Fruit fly (Drosophila melanogaster) Kc167 (cell line): Measurements from ENCODE around the gene Met75Cb.
"Not testable (repeated sequence)": the region's sequence is repeated elsewhere in the genome, so short reads cannot be mapped to it uniquely, and the experiment has no call there.

Experiments
- Myc ChIP-seq: fragments of >200 bp; optimal IDR thresholded peaks from 2 replicates; lab custom pipeline; 2017; ENCODE audit warnings: missing external identifiers
- Sin3A ChIP-seq: fragments of >200 bp; optimal IDR thresholded peaks from 2 replicates; lab custom pipeline; 2018; ENCODE audit warnings: missing external identifiers
- h ChIP-seq: fragments of >200 bp; optimal IDR thresholded peaks from 3 replicates; lab custom pipeline; 2018; ENCODE audit warnings: missing external identifiers
- insv ChIP-seq: fragments of >200 bp; optimal IDR thresholded peaks from 3 replicates; lab custom pipeline; 2018; ENCODE audit warnings: missing external identifiers
- psq ChIP-seq: fragments of >200 bp; optimal IDR thresholded peaks from 2 replicates; lab custom pipeline; 2017; ENCODE audit warnings: missing external identifiers
- ttk ChIP-seq: sonication (Bioruptor generic); optimal IDR thresholded peaks from 2 replicates; lab custom pipeline; 2017; ENCODE audit warnings: missing external identifiers

Met75Cb gene

DNA sequence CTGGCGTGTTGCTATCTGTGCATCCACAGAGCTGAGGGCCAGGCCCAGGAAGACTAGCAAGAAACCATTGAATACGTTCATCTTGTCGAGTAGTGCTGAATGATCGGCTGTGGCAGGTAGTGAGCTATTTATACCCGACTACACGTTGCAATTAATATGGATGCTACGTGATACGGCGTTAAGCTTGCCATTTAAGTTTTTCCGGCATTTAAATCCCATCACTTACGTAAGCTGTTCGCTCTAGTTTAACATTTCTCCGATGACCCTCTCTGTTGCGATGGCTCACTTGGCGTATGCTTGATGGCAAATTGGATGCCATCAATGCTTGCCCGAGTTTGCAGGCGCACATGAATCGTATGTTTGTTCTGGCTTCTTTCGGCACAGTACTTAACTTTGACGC, at the start of gene Met75Cb:
Gene Met75Cb (minus strand): TSS at position 101 of the 400 bp plus-strand sequence.
- not testable (repeated sequence) for TF ChIP-seq insv; h; ttk (lab: Kevin White, UChicago)

DNA sequence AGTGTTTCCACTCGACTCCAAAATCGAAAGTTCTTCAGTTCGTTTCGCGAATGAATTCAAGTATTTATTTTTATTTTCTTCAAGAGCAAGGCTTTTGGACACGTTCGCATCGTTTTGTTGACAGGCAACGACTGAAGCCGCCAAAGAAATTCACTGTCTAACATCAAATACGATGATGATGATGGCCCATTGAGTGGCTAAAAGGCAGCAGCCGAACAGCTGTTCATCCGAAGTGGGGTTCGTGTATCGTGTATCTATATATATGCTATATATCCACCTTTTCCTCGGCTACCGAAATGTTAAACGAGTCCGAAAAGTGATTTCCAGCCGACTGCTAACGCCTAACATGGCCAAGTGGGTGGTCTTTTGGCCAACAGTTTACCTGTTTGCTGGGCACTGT, 33.0 kb upstream of the Met75Cb start, which contains the start of gene AstC-R2:
Gene AstC-R2 (minus strand): TSS at position 133 of the 400 bp plus-strand sequence.
- TF ChIP-seq Sin3A (lab: Kevin White, UChicago) (no peak), psq (lab: Kevin White, UChicago) (no peak), h (no peak), Myc (lab: Kevin White, UChicago) (no peak), insv (no peak)

DNA sequence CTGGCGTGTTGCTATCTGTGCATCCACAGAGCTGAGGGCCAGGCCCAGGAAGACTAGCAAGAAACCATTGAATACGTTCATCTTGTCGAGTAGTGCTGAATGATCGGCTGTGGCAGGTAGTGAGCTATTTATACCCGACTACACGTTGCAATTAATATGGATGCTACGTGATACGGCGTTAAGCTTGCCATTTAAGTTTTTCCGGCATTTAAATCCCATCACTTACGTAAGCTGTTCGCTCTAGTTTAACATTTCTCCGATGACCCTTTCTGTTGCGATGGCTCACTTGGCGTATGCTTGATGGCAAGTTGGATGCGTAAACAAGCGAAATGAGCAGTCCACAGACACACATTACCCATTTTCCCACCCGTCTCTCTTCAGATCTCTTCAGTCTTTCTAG, 2.9 kb upstream of the Met75Cb start, which contains the start of gene Met75Ca:
Gene Met75Ca (minus strand): TSS at position 101 of the 400 bp plus-strand sequence.
- TF ChIP-seq Myc (lab: Kevin White, UChicago); Sin3A (lab: Kevin White, UChicago); h: not testable (repeated sequence)

DNA sequence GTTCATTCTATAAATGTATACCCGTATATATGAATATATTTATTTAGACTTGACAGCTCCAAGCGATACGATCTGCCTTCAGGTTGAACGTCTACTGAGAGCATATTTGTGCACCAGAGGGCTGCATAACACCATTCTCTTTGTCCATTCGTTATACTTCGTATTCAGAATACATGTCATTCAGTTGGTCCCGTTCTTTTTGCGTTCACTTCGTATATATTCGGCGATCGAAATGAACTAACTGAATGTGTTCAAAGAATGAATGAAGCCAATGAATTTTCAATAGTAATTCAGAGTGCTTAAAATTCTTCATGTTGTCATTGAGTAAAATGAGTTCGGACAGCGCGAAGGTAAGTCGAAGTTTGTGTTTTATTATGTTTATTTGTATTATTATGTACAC, 6.4 kb downstream of the Met75Cb start, which contains the start of gene CG4306:
Gene CG4306 (minus strand): TSS at position 101 of the 400 bp plus-strand sequence.
- no peak for TF ChIP-seq Sin3A (lab: Kevin White, UChicago)
- TF ChIP-seq ttk (lab: Kevin White, UChicago), result no peak
- TF ChIP-seq psq (lab: Kevin White, UChicago), result no peak
- TF ChIP-seq h, result no peak
- TF ChIP-seq Myc (lab: Kevin White, UChicago), result no peak
- TF ChIP-seq insv, result no peak

DNA sequence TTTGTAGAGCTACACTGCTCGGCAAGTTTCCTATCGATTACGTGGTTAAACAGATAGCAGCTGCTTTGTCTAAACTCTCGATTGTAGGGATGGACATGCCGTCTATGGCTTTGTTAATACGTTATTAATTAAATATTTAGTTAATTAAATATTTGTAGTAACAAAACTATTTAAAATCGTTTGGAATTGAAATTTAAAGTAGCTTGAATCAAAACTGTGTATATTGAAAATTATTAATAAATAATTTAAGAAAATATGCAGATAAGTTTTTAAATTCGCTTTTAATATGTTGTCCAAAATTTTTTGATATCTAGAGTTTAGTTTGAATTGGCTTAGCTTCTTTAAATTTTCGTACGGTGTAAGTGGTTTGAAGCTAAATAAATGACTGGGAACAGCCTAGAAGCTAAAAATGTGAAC, 8.4 kb downstream of the Met75Cb start, which contains the start of gene CG32196:
Gene CG32196 (minus strand): TSS at position 38 of the 417 bp plus-strand sequence.
- TF ChIP-seq psq (lab: Kevin White, UChicago) (no peak), insv (no peak), h (no peak), Myc (lab: Kevin White, UChicago) (no peak)

DNA sequence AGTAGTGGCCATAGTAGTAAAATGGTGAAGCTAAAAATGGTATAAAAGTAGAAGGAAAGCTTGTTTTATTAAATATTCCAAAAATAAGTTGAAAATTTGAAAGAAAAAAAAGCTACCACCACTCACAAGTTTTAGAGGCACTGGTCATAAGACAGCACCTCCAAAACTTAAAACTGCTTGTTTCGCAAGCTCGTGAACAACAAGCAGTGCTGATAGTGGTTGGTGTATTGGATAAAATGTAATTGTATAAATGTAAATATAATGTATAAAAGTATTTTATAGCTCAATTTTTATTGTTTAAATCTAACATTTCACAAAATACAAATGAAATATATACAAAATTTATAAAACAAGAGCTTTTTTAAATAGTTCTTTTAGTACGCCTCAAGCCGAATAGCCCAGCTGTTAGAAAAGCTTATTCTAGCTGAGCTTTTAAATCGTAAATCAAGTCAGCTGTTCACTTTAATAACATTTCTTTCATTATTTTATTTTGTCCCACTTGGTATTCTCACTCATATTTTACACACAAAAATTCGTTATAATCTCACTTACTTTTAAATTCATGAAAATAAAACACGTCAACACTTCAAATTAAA, 9.0 kb downstream of the Met75Cb start:
- TF ChIP-seq ttk (lab: Kevin White, UChicago) (no peak), Sin3A (lab: Kevin White, UChicago) (no peak), Myc (lab: Kevin White, UChicago) (no peak), insv (no peak), psq (lab: Kevin White, UChicago) (no peak), h (no peak)

DNA sequence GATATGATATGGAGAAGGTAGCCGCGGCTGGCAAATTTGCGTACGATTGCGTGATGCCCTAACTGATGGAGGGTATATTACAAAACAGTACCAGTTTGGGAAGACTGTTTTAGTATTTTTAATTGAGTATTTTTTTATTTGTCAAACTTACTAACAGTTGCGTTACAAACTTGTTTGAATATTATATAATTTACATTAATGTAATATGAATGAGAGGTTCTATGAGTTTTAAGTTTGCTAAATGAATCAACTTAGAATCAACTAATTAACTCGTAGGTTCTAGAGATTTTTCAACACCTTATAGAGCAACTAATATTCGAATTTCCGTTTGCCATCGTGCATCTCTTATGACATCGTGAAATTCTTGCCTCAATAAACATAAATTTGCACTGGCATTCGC, 19.7 kb downstream of the Met75Cb start:
- TF ChIP-seq ttk (lab: Kevin White, UChicago) (no peak), insv (no peak), psq (lab: Kevin White, UChicago) (no peak)

DNA sequence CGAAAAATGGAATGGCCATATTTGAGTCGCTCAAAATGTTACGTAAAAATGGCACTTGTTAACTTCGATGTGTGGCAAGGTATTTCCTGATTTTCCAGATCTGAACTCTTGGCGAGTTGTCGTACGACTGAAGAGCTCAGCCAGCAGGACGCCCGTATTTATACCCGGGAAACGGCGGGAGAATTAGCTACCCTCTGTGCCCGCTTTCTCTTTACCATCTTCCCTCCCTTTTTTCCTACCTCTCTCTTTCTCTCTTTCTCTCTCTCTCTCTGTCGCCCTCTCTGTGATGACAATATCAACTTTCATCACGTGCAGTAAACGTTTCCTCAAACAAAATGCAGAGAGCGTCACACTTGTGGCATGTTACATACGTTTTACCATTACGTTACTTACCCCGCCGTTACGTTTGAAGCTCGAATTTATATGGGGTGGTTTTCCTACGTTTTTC, 29.6 kb downstream of the Met75Cb start, which contains the start of gene skl:
Gene skl (minus strand): TSS at position 134 of the 448 bp plus-strand sequence.
- no peak for TF ChIP-seq h
- no peak for TF ChIP-seq psq (lab: Kevin White, UChicago)

DNA sequence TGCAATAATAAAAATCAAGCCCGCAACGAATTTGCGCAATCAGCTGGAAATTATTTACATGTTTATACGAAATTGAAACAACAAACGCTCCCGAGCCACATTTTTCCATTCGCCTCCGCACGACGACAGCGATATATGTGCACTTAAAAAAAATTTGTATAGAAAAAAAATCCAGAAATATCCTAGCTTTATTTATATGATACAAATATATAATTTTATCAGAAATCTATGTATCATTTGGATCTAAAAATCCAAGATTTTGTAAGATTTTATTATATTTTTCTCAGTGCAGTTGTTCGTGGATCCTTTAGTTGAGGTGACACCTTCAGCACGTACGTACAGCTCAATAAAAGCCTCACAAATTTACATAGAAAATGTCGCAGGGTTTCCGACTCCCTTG, 38.8 kb downstream of the Met75Cb start:
- TF ChIP-seq h (no peak), Sin3A (lab: Kevin White, UChicago) (no peak), Myc (lab: Kevin White, UChicago) (no peak), insv (no peak), psq (lab: Kevin White, UChicago) (no peak), ttk (lab: Kevin White, UChicago) (no peak)

DNA sequence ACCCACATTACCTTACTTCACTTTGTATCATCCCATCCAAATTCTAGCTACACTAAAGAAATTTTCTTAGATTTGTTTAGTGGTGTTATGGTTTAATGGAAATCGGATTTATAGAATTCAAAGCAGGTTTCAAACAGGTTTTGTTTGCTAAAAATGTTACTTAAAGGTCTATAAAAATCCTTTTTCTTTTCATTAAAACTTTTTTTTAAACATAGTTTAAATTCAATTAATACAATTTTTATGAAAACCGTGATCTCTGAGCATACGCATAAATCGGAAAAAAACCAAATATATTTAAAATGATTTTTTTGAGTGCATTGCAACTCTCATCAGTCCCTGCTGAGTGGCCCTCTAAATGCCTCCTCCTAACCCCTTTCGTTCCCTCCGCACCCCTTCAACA, 44.1 kb downstream of the Met75Cb start:
- TF ChIP-seq Myc (lab: Kevin White, UChicago) (no peak), insv (no peak), h (no peak), psq (lab: Kevin White, UChicago) (no peak), ttk (lab: Kevin White, UChicago) (no peak), Sin3A (lab: Kevin White, UChicago) (no peak)

DNA sequence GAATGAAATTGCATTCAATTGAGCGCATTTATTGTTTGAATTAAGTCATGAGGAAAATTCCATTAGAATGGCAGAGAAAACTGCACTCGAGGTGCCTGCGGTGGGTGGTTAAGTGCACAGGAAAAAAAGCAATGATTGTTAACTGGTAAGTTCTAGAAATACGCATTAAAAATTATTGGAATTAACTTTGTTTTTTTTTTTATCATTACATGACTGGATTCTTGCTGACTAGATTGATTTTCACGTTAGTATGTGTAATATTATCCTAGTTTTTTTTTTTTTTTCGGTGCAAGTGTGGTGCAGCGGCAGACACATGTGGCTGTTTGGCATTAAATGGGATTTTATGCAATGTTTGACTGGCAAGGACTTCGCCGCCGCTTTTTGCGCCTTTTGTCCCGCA, 46.4 kb downstream of the Met75Cb start:
- TF ChIP-seq psq (lab: Kevin White, UChicago), result no peak
- no peak for TF ChIP-seq Myc (lab: Kevin White, UChicago)
- TF ChIP-seq Sin3A (lab: Kevin White, UChicago), result no peak
